Worm (Caenorhabditis elegans): ENCODE results near the gene T08B1.4.

DNA sequence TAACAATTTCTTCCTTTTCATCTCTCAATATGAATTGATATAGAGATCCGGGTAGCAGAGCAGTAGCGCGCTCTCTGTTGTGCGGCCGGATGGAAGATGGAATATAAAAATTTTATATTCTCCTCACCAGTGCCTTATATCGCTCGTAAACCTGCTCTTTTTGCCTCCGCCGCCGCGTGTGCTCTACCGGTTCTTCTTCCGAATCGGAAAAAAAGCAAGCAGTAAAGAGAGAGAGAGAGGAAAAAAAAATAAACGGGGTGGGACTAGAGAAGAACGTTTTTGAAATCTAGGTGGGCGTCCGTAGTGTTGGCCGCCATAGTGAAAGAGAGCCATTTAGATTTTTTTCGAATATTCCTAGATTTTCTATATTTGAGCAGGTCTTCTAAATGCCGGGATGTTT, 41.1 kb upstream of the T08B1.4 start, which contains the start of gene glb-25:
- TF ChIP-seq gmeb-1 (tag; optimal IDR thresholded peaks at IDR 0.05) (no peak), ztf-4 (tag; optimal IDR thresholded peaks at IDR 0.05) (no peak), dmd-4 (tag; optimal IDR thresholded peaks at IDR 0.05) (no peak), nhr-23 (tag; optimal IDR thresholded peaks at IDR 0.05) (no peak), elt-1 (tag; optimal IDR thresholded peaks at IDR 0.05) (no peak), egl-27 (tag; optimal IDR thresholded peaks at IDR 0.05) (no peak), nhr-11 (tag; optimal IDR thresholded peaks at IDR 0.05) (no peak), lsy-2 (tag; optimal IDR thresholded peaks at IDR 0.05) (no peak), ama-1 (optimal IDR thresholded peaks at IDR 0.05) (no peak)

All from whole organism, L2 larva.